Worm (Caenorhabditis elegans) whole organism, L4 larva: ENCODE data around the gene ttr-37.

Experiments used
- R02D3.7 ChIP-seq: fragments of 150-350 bp; sonication (generic microtip); optimal IDR thresholded peaks from 3 replicates; lab custom pipeline; 2014; ENCODE audit warnings: missing biosample characterization, missing genetic modification characterization
- aly-2 ChIP-seq: sonication (generic microtip); optimal IDR thresholded peaks from 2 replicates; lab custom pipeline; 2018; ENCODE audit warnings: missing biosample characterization, missing genetic modification characterization
- daf-16 ChIP-seq, 3 experiments: sonication (generic microtip); optimal IDR thresholded peaks; 2 replicates each; lab custom pipeline; 2016 to 2017; ENCODE audit warnings: missing genetic modification characterization in 3 of 3, missing genetic modification reagents in 3 of 3, mild to moderate bottlenecking in 2 of 3, missing compliant biosample characterization in 2 of 3, missing biosample characterization in 1 of 3, moderate library complexity in 1 of 3
- egl-27 ChIP-seq: sonication (generic microtip); optimal IDR thresholded peaks from 3 replicates; lab custom pipeline; 2017; ENCODE audit warnings: missing biosample characterization, missing genetic modification reagents, missing genetic modification characterization
- lin-39 ChIP-seq: fragments of 150-350 bp; optimal IDR thresholded peaks from 2 replicates; lab custom pipeline; 2014; ENCODE audit warnings: missing biosample characterization, missing genetic modification reagents, missing genetic modification characterization
- mdl-1 ChIP-seq, 2 experiments: fragments of 150-350 bp in 1 of 2; sonication (generic microtip) in 1 of 2; optimal IDR thresholded peaks; 2 replicates each; lab custom pipeline; 2014 to 2017; ENCODE audit warnings: missing biosample characterization in 2 of 2, missing genetic modification characterization in 2 of 2
- vab-7 ChIP-seq: fragments of 200-800 bp; sonication (Bioruptor generic); IDR thresholded peaks from 2 replicates; pipeline ENCODE4 v1.3.6; 2022; ENCODE audit warnings: missing genetic modification reagents, missing genetic modification characterization, missing compliant biosample characterization
- zfp-3 ChIP-seq: fragments of 200-800 bp; sonication (Bioruptor generic); conservative IDR thresholded peaks from 2 replicates; pipeline ENCODE4 v1.3.6; 2022; ENCODE audit warnings: missing genetic modification reagents, missing genetic modification characterization, missing compliant biosample characterization

ce11 chrX:1337834-1338233 lies 859 bp upstream of the ttr-37 start:
- no peak for TF ChIP-seq daf-16 (GFP tag; optimal IDR thresholded peaks at IDR 0.05; lab: Kevin White, UChicago)
- peak; percentile 79 for TF ChIP-seq daf-16 (tag; optimal IDR thresholded peaks at IDR 0.05; lab: Kevin White, UChicago)
- no peak for TF ChIP-seq R02D3.7
- TF ChIP-seq egl-27 (tag; lab: Kevin White, UChicago) = no peak
- TF ChIP-seq vab-7 (GFP tag; lab: Robert Waterston, UW) = no peak
- no peak for TF ChIP-seq aly-2
- TF ChIP-seq mdl-1 (tag; optimal IDR thresholded peaks at IDR 0.05; lab: Kevin White, UChicago) = no peak
- no peak for TF ChIP-seq lin-39 (tag; lab: Kevin White, UChicago)
- no peak for TF ChIP-seq zfp-3
